Fruit fly (Drosophila melanogaster) whole organism, embryonic: Measurements from ENCODE around the gene CG46434.

Source experiments
- CG11695 ChIP-seq: fragments of 200-800 bp; sonication (Bioruptor generic); IDR thresholded peaks from 3 replicates; pipeline ENCODE4 v1.3.6; 2022; ENCODE audit warnings: missing biosample characterization, missing genetic modification characterization
- CG12236 ChIP-seq: fragments of 200-800 bp; sonication (Bioruptor generic); optimal IDR thresholded peaks from 2 replicates; lab custom pipeline; 2016; ENCODE audit warnings: missing biosample characterization, missing genetic modification characterization
- CG12299 ChIP-seq: fragments of 200-800 bp; sonication (Bioruptor generic); optimal IDR thresholded peaks from 2 replicates; lab custom pipeline; 2018; ENCODE audit warnings: missing biosample characterization, mild to moderate bottlenecking, missing genetic modification characterization
- CG13894 ChIP-seq: fragments of 200-800 bp; sonication (Bioruptor generic); optimal IDR thresholded peaks from 3 replicates; lab custom pipeline; 2018; ENCODE audit warnings: missing biosample characterization, mild to moderate bottlenecking, missing genetic modification characterization, moderate library complexity
- CG14710 ChIP-seq: fragments of 200-800 bp; sonication (Bioruptor generic); optimal IDR thresholded peaks from 3 replicates; lab custom pipeline; 2019; ENCODE audit warnings: missing biosample characterization, mild to moderate bottlenecking, missing genetic modification characterization, moderate library complexity
- CG15269 ChIP-seq: fragments of 200-800 bp; sonication (Bioruptor generic); optimal IDR thresholded peaks from 2 replicates; lab custom pipeline; 2018; ENCODE audit warnings: missing biosample characterization, mild to moderate bottlenecking, missing genetic modification characterization, moderate library complexity
- CG18262 ChIP-seq: fragments of 200-800 bp; optimal IDR thresholded peaks from 3 replicates; lab custom pipeline; 2019; ENCODE audit warnings: missing biosample characterization, mild to moderate bottlenecking, missing genetic modification characterization, moderate library complexity
- CG30403 ChIP-seq: fragments of 200-800 bp; sonication (Bioruptor generic); optimal IDR thresholded peaks from 3 replicates; lab custom pipeline; 2016; ENCODE audit warnings: missing biosample characterization, missing genetic modification characterization
- CG3726 ChIP-seq: fragments of 200-800 bp; sonication (Bioruptor generic); IDR thresholded peaks from 3 replicates; pipeline ENCODE4, ENCODE4 v1.3.6; 2022; ENCODE audit warnings: missing biosample characterization, missing genetic modification characterization
- CG4328 ChIP-seq: fragments of 200-800 bp; sonication (Bioruptor generic); optimal IDR thresholded peaks from 3 replicates; lab custom pipeline; 2017; ENCODE audit warnings: missing biosample characterization, missing genetic modification reagents, missing genetic modification characterization
- CG6254 ChIP-seq: fragments of 200-800 bp; sonication (Bioruptor generic); optimal IDR thresholded peaks from 3 replicates; lab custom pipeline; 2017; ENCODE audit warnings: mild to moderate bottlenecking, missing biosample characterization, missing genetic modification reagents, missing genetic modification characterization
- CG6654 ChIP-seq: fragments of 200-800 bp; sonication (Bioruptor generic); optimal IDR thresholded peaks from 2 replicates; lab custom pipeline; 2017; ENCODE audit warnings: missing biosample characterization, mild to moderate bottlenecking, missing genetic modification characterization
- CG8359 ChIP-seq: fragments of 200-800 bp; sonication (Bioruptor generic); optimal IDR thresholded peaks from 2 replicates; lab custom pipeline; 2017; ENCODE audit warnings: missing biosample characterization, mild to moderate bottlenecking, missing genetic modification characterization, borderline replicate concordance
- Dip2 ChIP-seq: fragments of 200-800 bp; sonication (Bioruptor generic); IDR thresholded peaks from 2 replicates; pipeline ENCODE4 v1.3.6; 2022; ENCODE audit warnings: missing biosample characterization, missing genetic modification characterization
- Elba2 ChIP-seq: fragments of 200-800 bp; sonication (Bioruptor generic); optimal IDR thresholded peaks from 3 replicates; lab custom pipeline; 2016; ENCODE audit warnings: missing biosample characterization, missing genetic modification characterization
- Fer3 ChIP-seq: fragments of 200-800 bp; sonication (Bioruptor generic); optimal IDR thresholded peaks from 2 replicates; lab custom pipeline; 2018; ENCODE audit warnings: missing biosample characterization, mild to moderate bottlenecking, missing genetic modification characterization, moderate library complexity
- H15 ChIP-seq: fragments of 200-800 bp; sonication (Bioruptor generic); IDR thresholded peaks from 3 replicates; pipeline ENCODE4 v1.3.6; 2022; ENCODE audit warnings: missing biosample characterization, missing genetic modification characterization
- H2.0 ChIP-seq: fragments of 200-800 bp; sonication (Bioruptor generic); IDR thresholded peaks from 2 replicates; pipeline ENCODE4 v1.3.6; 2022; ENCODE audit warnings: missing biosample characterization, missing genetic modification characterization
- Kr ChIP-seq: fragments of 200-800 bp; sonication (Bioruptor generic); optimal IDR thresholded peaks from 2 replicates; lab custom pipeline; 2017; ENCODE audit warnings: missing biosample characterization, mild to moderate bottlenecking, missing genetic modification characterization
- Lhr ChIP-seq: fragments of 200-800 bp; sonication (Bioruptor generic); optimal IDR thresholded peaks from 3 replicates; lab custom pipeline; 2017; ENCODE audit warnings: mild to moderate bottlenecking, missing biosample characterization, missing genetic modification reagents, missing genetic modification characterization
- Meics ChIP-seq: fragments of 200-800 bp; sonication (Bioruptor generic); optimal IDR thresholded peaks from 2 replicates; lab custom pipeline; 2017; ENCODE audit warnings: missing biosample characterization, mild to moderate bottlenecking, missing genetic modification characterization
- NfI ChIP-seq: fragments of 200-800 bp; sonication (Bioruptor generic); optimal IDR thresholded peaks from 3 replicates; lab custom pipeline; 2018; ENCODE audit warnings: missing biosample characterization, mild to moderate bottlenecking, missing genetic modification characterization, moderate library complexity
- al ChIP-seq: fragments of 200-800 bp; sonication (Bioruptor generic); IDR thresholded peaks from 2 replicates; pipeline ENCODE4 v1.3.6; 2022; ENCODE audit warnings: missing biosample characterization, missing genetic modification characterization
- ash1 ChIP-seq: fragments of 200-800 bp; sonication (Bioruptor generic); optimal IDR thresholded peaks from 2 replicates; lab custom pipeline; 2018; ENCODE audit warnings: missing biosample characterization, mild to moderate bottlenecking, missing genetic modification characterization
- ato ChIP-seq: fragments of 200-800 bp; sonication (Bioruptor generic); IDR thresholded peaks from 2 replicates; pipeline ENCODE4 v1.3.6; 2022; ENCODE audit warnings: missing biosample characterization, missing genetic modification characterization; ENCODE audit not compliant: partially characterized antibody
- btn ChIP-seq: fragments of 200-800 bp; sonication (Bioruptor generic); optimal IDR thresholded peaks from 2 replicates; lab custom pipeline; 2016; ENCODE audit warnings: missing biosample characterization, missing genetic modification characterization
- cas ChIP-seq: fragments of 200-800 bp; sonication (Bioruptor generic); IDR thresholded peaks from 2 replicates; pipeline ENCODE4 v1.3.6; 2022; ENCODE audit warnings: missing biosample characterization, missing genetic modification characterization
- cato ChIP-seq: fragments of 200-800 bp; sonication (Bioruptor generic); optimal IDR thresholded peaks from 2 replicates; lab custom pipeline; 2016; ENCODE audit warnings: missing biosample characterization, missing genetic modification characterization, borderline replicate concordance
- chif ChIP-seq, 2 experiments: fragments of 200-800 bp; sonication (Bioruptor generic); optimal IDR thresholded peaks; 3 replicates each; lab custom pipeline; 2016; ENCODE audit warnings: missing biosample characterization in 2 of 2, missing genetic modification characterization in 2 of 2
- chm ChIP-seq: fragments of 200-800 bp; sonication (Bioruptor generic); IDR thresholded peaks from 2 replicates; pipeline ENCODE4 v1.3.6; 2022; ENCODE audit warnings: missing biosample characterization, missing genetic modification characterization
- dimm ChIP-seq: fragments of 200-800 bp; sonication (Bioruptor generic); IDR thresholded peaks from 2 replicates; pipeline ENCODE4 v1.3.6; 2022; ENCODE audit warnings: missing biosample characterization, missing genetic modification characterization
- dm ChIP-seq: fragments of 200-800 bp; sonication (Bioruptor generic); optimal IDR thresholded peaks from 3 replicates; lab custom pipeline; 2016; ENCODE audit warnings: missing biosample characterization, missing genetic modification characterization
- dysf ChIP-seq: fragments of 200-800 bp; sonication (Bioruptor generic); IDR thresholded peaks from 3 replicates; pipeline ENCODE4 v1.3.6; 2022; ENCODE audit warnings: missing biosample characterization, missing genetic modification characterization
- en ChIP-seq: fragments of 200-800 bp; sonication (Bioruptor generic); optimal IDR thresholded peaks from 2 replicates; lab custom pipeline; 2016; ENCODE audit warnings: missing biosample characterization, missing genetic modification characterization
- fd96Cb ChIP-seq: fragments of 200-800 bp; sonication (Bioruptor generic); optimal IDR thresholded peaks from 2 replicates; lab custom pipeline; 2018; ENCODE audit warnings: missing biosample characterization, mild to moderate bottlenecking, missing genetic modification characterization, moderate library complexity
- gcm2 ChIP-seq: fragments of 200-800 bp; sonication (Bioruptor generic); optimal IDR thresholded peaks from 2 replicates; lab custom pipeline; 2016; ENCODE audit warnings: missing biosample characterization, missing genetic modification characterization
- hb ChIP-seq: fragments of 200-800 bp; sonication (Bioruptor generic); IDR thresholded peaks from 3 replicates; pipeline ENCODE4 v1.3.6; 2022; ENCODE audit warnings: missing biosample characterization, missing genetic modification characterization; ENCODE audit not compliant: partially characterized antibody
- insv ChIP-seq, 2 experiments: fragments of 200-800 bp; sonication (Bioruptor generic); optimal IDR thresholded peaks; 3 replicates each; lab custom pipeline; 2016 to 2018; ENCODE audit warnings: missing biosample characterization in 2 of 2, missing genetic modification characterization in 2 of 2
- inv ChIP-seq: fragments of 200-800 bp; sonication (Bioruptor generic); IDR thresholded peaks from 2 replicates; pipeline ENCODE4 v1.3.6; 2022; ENCODE audit warnings: missing biosample characterization, missing genetic modification characterization; ENCODE audit not compliant: partially characterized antibody
- ken ChIP-seq: fragments of 200-800 bp; sonication (Bioruptor generic); IDR thresholded peaks from 3 replicates; pipeline ENCODE4 v1.3.6; 2022; ENCODE audit warnings: missing biosample characterization, missing genetic modification characterization
- mld ChIP-seq: fragments of 200-800 bp; sonication (Bioruptor generic); IDR thresholded peaks from 3 replicates; pipeline ENCODE4 v1.3.6; 2022; ENCODE audit warnings: missing biosample characterization, missing genetic modification characterization; ENCODE audit not compliant: partially characterized antibody
- nerfin-1 ChIP-seq: fragments of 200-800 bp; sonication (Bioruptor generic); optimal IDR thresholded peaks from 3 replicates; lab custom pipeline; 2019; ENCODE audit warnings: missing biosample characterization, mild to moderate bottlenecking, missing genetic modification characterization, moderate library complexity
- pan ChIP-seq, 4 experiments: fragments of >200 bp in 3 of 4; fragments of 200-800 bp in 1 of 4; sonication (Bioruptor generic) in 1 of 4; optimal IDR thresholded peaks in 3 of 4; IDR thresholded peaks in 1 of 4; 2 replicates each; pipeline versions ENCODE4 v1.3.6 to Lab custom; 2017 to 2022; ENCODE audit warnings: missing biosample characterization in 2 of 4, missing genetic modification characterization in 2 of 4, mixed read lengths in 1 of 4
- pum ChIP-seq: fragments of 200-800 bp; sonication (Bioruptor generic); optimal IDR thresholded peaks from 2 replicates; lab custom pipeline; 2016; ENCODE audit warnings: missing biosample characterization, missing genetic modification characterization
- pzg ChIP-seq: fragments of 200-800 bp; sonication (Bioruptor generic); optimal IDR thresholded peaks from 3 replicates; lab custom pipeline; 2018; ENCODE audit warnings: missing biosample characterization, mild to moderate bottlenecking, missing genetic modification characterization, moderate library complexity
- repo ChIP-seq: fragments of 200-800 bp; sonication (Bioruptor generic); optimal IDR thresholded peaks from 2 replicates; lab custom pipeline; 2016; ENCODE audit warnings: missing biosample characterization, missing genetic modification characterization
- stc ChIP-seq: fragments of 200-800 bp; sonication (Bioruptor generic); IDR thresholded peaks from 2 replicates; pipeline ENCODE4 v1.3.6; 2022; ENCODE audit warnings: missing biosample characterization, missing genetic modification characterization
- trh ChIP-seq: fragments of 200-800 bp; sonication (Bioruptor generic); optimal IDR thresholded peaks from 2 replicates; lab custom pipeline; 2016; ENCODE audit warnings: missing biosample characterization, missing genetic modification characterization
- wdn ChIP-seq: fragments of 200-800 bp; sonication (Bioruptor generic); IDR thresholded peaks from 2 replicates; pipeline ENCODE4 v1.3.6; 2022; ENCODE audit warnings: missing biosample characterization, missing genetic modification characterization
- z ChIP-seq: fragments of 200-800 bp; sonication (Bioruptor generic); IDR thresholded peaks from 3 replicates; pipeline ENCODE4 v1.3.6; 2022; ENCODE audit warnings: missing biosample characterization, missing genetic modification characterization

The CG46434 gene

dm6 chr3L:19516547-19516946 lies 27.5 kb downstream of the CG46434 start (continued):
- peak; percentile 89 for TF ChIP-seq Fer3 (tag; lab: Kevin White, UChicago)
- TF ChIP-seq pan (optimal IDR thresholded peaks at IDR 0.05; lab: Kevin White, UChicago): no peak
- TF ChIP-seq pan (GFP tag; optimal IDR thresholded peaks at IDR 0.05 in 1 of 2, IDR thresholded peaks at IDR 0.05 in 1 of 2): peak in 1 of 2 experiments; percentile 93
- TF ChIP-seq cas (GFP tag; lab: Robert Waterston, UW): peak; percentile 84; the same call in 1 of the 2 replicates
- TF ChIP-seq ken (GFP tag; lab: Robert Waterston, UW): peak; percentile 96
- peak; percentile 78 for TF ChIP-seq CG12236
- TF ChIP-seq inv (GFP tag; lab: Robert Waterston, UW): peak; percentile 16; the same call in 1 of the 2 replicates
- TF ChIP-seq gcm2 (GFP tag; lab: Kevin White, UChicago): peak; percentile 51
- TF ChIP-seq z: 0 out of 3 replicates have a peak, but pooled peaks have one; percentile 55
- no peak for TF ChIP-seq mld
- TF ChIP-seq CG4328: peak; percentile 90
- TF ChIP-seq CG11695 (GFP tag; lab: Robert Waterston, UW): peak; percentile 77
- peak; percentile 74 for TF ChIP-seq dm
- TF ChIP-seq nerfin-1 (tag; lab: Kevin White, UChicago): no peak
- peak; percentile 85 to 94 for TF ChIP-seq chif (GFP tag; optimal IDR thresholded peaks at IDR 0.05; lab: Kevin White, UChicago)
- peak; percentile 8 for TF ChIP-seq Elba2 (GFP tag; lab: Kevin White, UChicago)
- TF ChIP-seq hb: no peak
- peak; percentile 92 for TF ChIP-seq repo (GFP tag; lab: Kevin White, UChicago)
- peak; percentile 78 for TF ChIP-seq fd96Cb (tag; lab: Kevin White, UChicago)
- peak in 1 of 2 experiments; percentile 62 for TF ChIP-seq insv (GFP tag; optimal IDR thresholded peaks at IDR 0.05; lab: Kevin White, UChicago)
- peak; percentile 94 for TF ChIP-seq pum (GFP tag; lab: Kevin White, UChicago)
- TF ChIP-seq trh (GFP tag; lab: Kevin White, UChicago): peak; percentile 88
- peak; percentile 89; the same call in 2 of the 3 replicates for TF ChIP-seq CG3726 (GFP tag; lab: Robert Waterston, UW)
- TF ChIP-seq CG15269: peak; percentile 67
- peak; percentile 78 for TF ChIP-seq CG13894 (tag; lab: Kevin White, UChicago)
- TF ChIP-seq CG6254 (GFP tag; lab: Kevin White, UChicago): no peak
- peak; percentile 93 for TF ChIP-seq H2.0 (GFP tag; lab: Robert Waterston, UW)
- TF ChIP-seq wdn (GFP tag; lab: Robert Waterston, UW): peak; percentile 87
- TF ChIP-seq dimm (GFP tag; lab: Robert Waterston, UW): peak; percentile 82
- no peak for TF ChIP-seq chm (GFP tag; lab: Robert Waterston, UW)
- peak; percentile 69 for TF ChIP-seq CG6654
- no peak for TF ChIP-seq Dip2 (GFP tag; lab: Robert Waterston, UW)
- TF ChIP-seq Lhr (GFP tag; lab: Kevin White, UChicago): peak; percentile 83
- TF ChIP-seq stc: peak; percentile 86
- peak; percentile 50; the same call in 1 of the 2 replicates for TF ChIP-seq ato (GFP tag; lab: Robert Waterston, UW)
- peak; percentile 92 for TF ChIP-seq dysf (GFP tag; lab: Robert Waterston, UW)
- TF ChIP-seq al (GFP tag; lab: Robert Waterston, UW): peak; percentile 91
- peak; percentile 90 for TF ChIP-seq CG30403
- peak; percentile 93 for TF ChIP-seq NfI
- no peak for TF ChIP-seq Kr (GFP tag; lab: Kevin White, UChicago)
- TF ChIP-seq CG18262 (tag; lab: Kevin White, UChicago): peak; percentile 76
- TF ChIP-seq en: peak; percentile 90
- TF ChIP-seq pzg: peak; percentile 15
- peak; percentile 83 for TF ChIP-seq CG14710 (tag; lab: Kevin White, UChicago)
- TF ChIP-seq H15 (GFP tag; lab: Robert Waterston, UW): peak; percentile 97
- TF ChIP-seq btn: peak; percentile 85
- peak; percentile 78 for TF ChIP-seq CG8359 (GFP tag; lab: Kevin White, UChicago)
- peak; percentile 81 for TF ChIP-seq cato (GFP tag; lab: Kevin White, UChicago)
- TF ChIP-seq Meics (GFP tag; lab: Kevin White, UChicago): peak; percentile 92
- TF ChIP-seq ash1 (GFP tag; lab: Kevin White, UChicago): peak; percentile 86
- TF ChIP-seq CG12299 (tag; lab: Kevin White, UChicago): peak; percentile 49
